Worm (Caenorhabditis elegans): ENCODE measurements around the gene zchc-1A.

zchc-1A gene

ce11 chrX:5154278-5154677 is 19.9 kb upstream of the zchc-1A start, which contains the start of gene C31H2.3:
Gene C31H2.3 (minus strand): TSS chrX:5154378.
- TF ChIP-seq nfya-1 (tag; optimal IDR thresholded peaks at IDR 0.05; ENCODE audit: insufficient read depth) (no peak), elt-1 (tag; optimal IDR thresholded peaks at IDR 0.05) (no peak), nhr-76 (tag; optimal IDR thresholded peaks at IDR 0.05) (no peak), pqm-1 (tag; optimal IDR thresholded peaks at IDR 0.05) (no peak), nhr-28 (tag; optimal IDR thresholded peaks at IDR 0.05) (no peak), ceh-9 (tag; optimal IDR thresholded peaks at IDR 0.05) (no peak), elt-3 (tag; optimal IDR thresholded peaks at IDR 0.05) (no peak), nhr-77 (tag; optimal IDR thresholded peaks at IDR 0.05) (no peak), ceh-16 (tag; optimal IDR thresholded peaks at IDR 0.05) (no peak), egl-5 (tag; optimal IDR thresholded peaks at IDR 0.05) (no peak), ceh-28 (tag; optimal IDR thresholded peaks at IDR 0.05) (no peak), fkh-2 (tag; optimal IDR thresholded peaks at IDR 0.05) (no peak), pha-4 (tag; optimal IDR thresholded peaks at IDR 0.05) (no peak), lin-39 (tag; optimal IDR thresholded peaks at IDR 0.05) (no peak), lsy-12 (tag; optimal IDR thresholded peaks at IDR 0.05) (no peak), jun-1 (tag; optimal IDR thresholded peaks at IDR 0.05) (no peak), fos-1 (tag; optimal IDR thresholded peaks at IDR 0.05) (no peak)

DNA sequence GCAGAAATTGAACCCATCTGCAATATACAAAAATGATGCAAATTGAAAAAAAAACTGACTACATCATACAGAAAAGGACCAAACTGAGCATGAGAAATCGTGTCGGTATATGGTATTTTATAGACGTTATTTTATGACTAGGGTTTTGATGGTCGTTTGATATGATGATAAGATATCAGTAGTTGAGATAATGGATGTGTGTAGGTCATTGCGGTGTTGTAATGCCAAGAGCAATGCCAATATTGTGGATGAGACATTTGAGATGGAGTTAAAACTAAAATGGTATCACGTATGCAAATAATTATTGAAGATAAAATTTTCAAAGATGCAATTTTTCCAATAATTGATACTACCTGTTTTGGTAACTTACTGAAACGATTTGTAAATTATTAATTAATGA is 14.5 kb upstream of the zchc-1A start, which contains the start of gene C31H2.4:
TSS of gene C31H2.4 (minus strand) at position 19 of the 400 bp plus-strand sequence.
- TF ChIP-seq pqm-1 (tag; optimal IDR thresholded peaks at IDR 0.05): peak; percentile 16
- TF ChIP-seq jun-1 (tag; optimal IDR thresholded peaks at IDR 0.05): no peak
- TF ChIP-seq daf-12 (tag; optimal IDR thresholded peaks at IDR 0.05): no peak
- no peak for TF ChIP-seq ZK546.5 (tag; optimal IDR thresholded peaks at IDR 0.05)
- no peak for TF ChIP-seq pha-4 (tag; optimal IDR thresholded peaks at IDR 0.05)
- TF ChIP-seq fos-1 (tag; optimal IDR thresholded peaks at IDR 0.05): no peak
- peak; percentile 63 for TF ChIP-seq elt-2 (tag; optimal IDR thresholded peaks at IDR 0.05)
- TF ChIP-seq egl-27 (tag; optimal IDR thresholded peaks at IDR 0.05): no peak
- TF ChIP-seq sea-2 (GFP tag; optimal IDR thresholded peaks at IDR 0.05): no peak
- TF ChIP-seq nhr-77 (tag; optimal IDR thresholded peaks at IDR 0.05): no peak
- TF ChIP-seq nhr-28 (tag; optimal IDR thresholded peaks at IDR 0.05): no peak

- no peak for TF ChIP-seq mdl-1 (tag; optimal IDR thresholded peaks at IDR 0.05)
- TF ChIP-seq nfya-1 (tag; optimal IDR thresholded peaks at IDR 0.05; ENCODE audit: insufficient read depth): no peak
- no peak for TF ChIP-seq mml-1 (tag; optimal IDR thresholded peaks at IDR 0.05)
Observed at ce11 chrX:5162755-5163154, 11.4 kb upstream of the zchc-1A start, which contains the start of gene EGAP5.1. Gene EGAP5.1 (plus strand): TSS chrX:5163055.

ce11 chrX:5164054-5164453 is 10.1 kb upstream of the zchc-1A start:
- TF ChIP-seq ama-1 (optimal IDR thresholded peaks at IDR 0.05): no peak
- TF ChIP-seq nhr-28 (tag; optimal IDR thresholded peaks at IDR 0.05): no peak
- TF ChIP-seq lsy-12 (tag; optimal IDR thresholded peaks at IDR 0.05): no peak
- no peak for TF ChIP-seq nhr-67 (tag; optimal IDR thresholded peaks at IDR 0.05)
- TF ChIP-seq snpc-4 (tag; optimal IDR thresholded peaks at IDR 0.05): no peak
- no peak for TF ChIP-seq ceh-82 (tag; optimal IDR thresholded peaks at IDR 0.05)
- TF ChIP-seq pqm-1 (tag; optimal IDR thresholded peaks at IDR 0.05): no peak
- no peak for TF ChIP-seq fos-1 (tag; optimal IDR thresholded peaks at IDR 0.05)
- no peak for TF ChIP-seq unc-39 (tag; optimal IDR thresholded peaks at IDR 0.05)
- TF ChIP-seq ceh-9 (tag; optimal IDR thresholded peaks at IDR 0.05): no peak
- TF ChIP-seq R02D3.7 (tag; optimal IDR thresholded peaks at IDR 0.05): no peak
- TF ChIP-seq unc-62 (GFP tag; optimal IDR thresholded peaks at IDR 0.05): no peak
- TF ChIP-seq nhr-77 (tag; optimal IDR thresholded peaks at IDR 0.05): no peak
- no peak for TF ChIP-seq eor-1 (tag; optimal IDR thresholded peaks at IDR 0.05)
- no peak for TF ChIP-seq daf-12 (tag; optimal IDR thresholded peaks at IDR 0.05)
- no peak for TF ChIP-seq nhr-25 (tag; optimal IDR thresholded peaks at IDR 0.05)

DNA sequence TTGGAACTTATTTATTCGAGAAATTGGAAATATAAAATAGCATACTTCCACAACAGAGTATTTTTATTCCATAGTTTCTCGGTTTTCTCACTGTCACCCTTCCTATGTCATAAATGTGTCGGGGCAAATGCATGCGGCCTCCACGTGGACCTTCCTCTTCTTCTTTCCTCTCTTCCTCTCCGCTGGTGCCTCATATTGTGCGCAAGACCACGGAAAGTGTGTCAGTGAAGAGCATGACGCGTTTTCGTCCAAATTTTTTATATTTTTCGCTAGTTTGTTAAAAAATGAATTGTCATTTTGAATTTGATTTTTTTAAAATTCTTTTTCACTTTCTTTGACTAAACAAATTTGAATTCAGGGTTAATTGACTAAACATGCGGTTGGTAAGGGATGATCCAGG is 9.1 kb upstream of the zchc-1A start, which contains the start of gene mans-3:
TSS of gene mans-3 (plus strand) at position 359 of the 400 bp plus-strand sequence.
- no peak for TF ChIP-seq nhr-77 (tag; optimal IDR thresholded peaks at IDR 0.05)
- no peak for TF ChIP-seq ceh-16 (tag; optimal IDR thresholded peaks at IDR 0.05)
- TF ChIP-seq elt-1 (tag; optimal IDR thresholded peaks at IDR 0.05): peak; percentile 19
- no peak for TF ChIP-seq nhr-12 (tag; optimal IDR thresholded peaks at IDR 0.05)
- TF ChIP-seq lin-39 (tag; optimal IDR thresholded peaks at IDR 0.05): peak; percentile 73
- TF ChIP-seq snpc-4 (tag; optimal IDR thresholded peaks at IDR 0.05): peak; percentile 92
- TF ChIP-seq nfya-1 (tag; optimal IDR thresholded peaks at IDR 0.05; ENCODE audit: insufficient read depth): peak; percentile 90
- peak; percentile 51 for TF ChIP-seq nhr-28 (tag; optimal IDR thresholded peaks at IDR 0.05)
- peak; percentile 33 for TF ChIP-seq ceh-82 (tag; optimal IDR thresholded peaks at IDR 0.05)
- TF ChIP-seq mdl-1 (tag; optimal IDR thresholded peaks at IDR 0.05): peak; percentile 91
- peak; percentile 53 for TF ChIP-seq fos-1 (tag; optimal IDR thresholded peaks at IDR 0.05)
- peak; percentile 65 for TF ChIP-seq R02D3.7 (tag; optimal IDR thresholded peaks at IDR 0.05)
- TF ChIP-seq lsy-12 (tag; optimal IDR thresholded peaks at IDR 0.05): peak; percentile 80
- TF ChIP-seq nhr-11 (tag; optimal IDR thresholded peaks at IDR 0.05): peak; percentile 21
- peak; percentile 56 for TF ChIP-seq egl-5 (tag; optimal IDR thresholded peaks at IDR 0.05)
- TF ChIP-seq mml-1 (tag; optimal IDR thresholded peaks at IDR 0.05): peak; percentile 93
- TF ChIP-seq ama-1 (optimal IDR thresholded peaks at IDR 0.05): no peak
- no peak for TF ChIP-seq ztf-11 (tag; optimal IDR thresholded peaks at IDR 0.05)
- TF ChIP-seq unc-39 (tag; optimal IDR thresholded peaks at IDR 0.05): no peak
- TF ChIP-seq jun-1 (tag; optimal IDR thresholded peaks at IDR 0.05): peak; percentile 91
- no peak for TF ChIP-seq fkh-2 (tag; optimal IDR thresholded peaks at IDR 0.05)
- TF ChIP-seq pqm-1 (tag; optimal IDR thresholded peaks at IDR 0.05): peak; percentile 52
- peak; percentile 26 for TF ChIP-seq ztf-4 (tag; optimal IDR thresholded peaks at IDR 0.05)
- TF ChIP-seq ZK546.5 (tag; optimal IDR thresholded peaks at IDR 0.05): no peak
- TF ChIP-seq tbx-2 (tag; optimal IDR thresholded peaks at IDR 0.05): peak; percentile 88
- no peak for TF ChIP-seq nhr-237 (tag; optimal IDR thresholded peaks at IDR 0.05)
- TF ChIP-seq fkh-10 (GFP tag; optimal IDR thresholded peaks at IDR 0.05): peak; percentile 78
- no peak for TF ChIP-seq aly-2 (tag; optimal IDR thresholded peaks at IDR 0.05)
- no peak for TF ChIP-seq daf-12 (tag; optimal IDR thresholded peaks at IDR 0.05)
- TF ChIP-seq pha-4 (tag; optimal IDR thresholded peaks at IDR 0.05): peak; percentile 85
- TF ChIP-seq unc-62 (GFP tag; optimal IDR thresholded peaks at IDR 0.05): peak; percentile 58

Data from whole organism, L3 larva.